Fruit fly (Drosophila melanogaster): ENCODE data around the gene mRpL28.

The mRpL28 gene

DNA sequence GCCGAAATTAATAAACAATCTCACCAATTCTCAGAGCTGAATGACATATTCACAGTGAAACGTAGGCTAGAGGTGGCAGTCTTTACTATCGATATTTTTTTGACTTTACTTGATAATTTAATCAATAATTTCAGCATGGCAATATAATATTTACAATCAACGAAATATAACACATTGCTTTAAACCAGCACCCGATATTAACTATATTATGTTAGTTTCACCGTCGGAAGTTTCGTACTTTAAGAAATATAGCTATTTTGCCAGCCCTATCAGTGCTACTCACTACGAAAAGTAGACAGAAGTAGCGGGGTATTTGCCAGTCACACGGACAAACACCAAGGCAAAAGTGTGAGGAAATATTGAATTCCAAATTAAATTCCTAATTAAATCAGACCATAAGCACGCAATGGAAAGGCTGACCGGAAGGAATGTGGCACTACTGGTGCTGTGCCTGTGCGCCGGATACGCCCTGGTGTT is 37.0 kb downstream of the mRpL28 start, which contains the start of the genes CG31917, Tfb5 and SelT:
Gene CG31917, minus strand, starts transcription at position 51 of the 477 bp plus-strand sequence.
Gene Tfb5, minus strand, starts transcription at position 51 of the 477 bp plus-strand sequence.
Gene SelT, plus strand, starts transcription at position 139 of the 477 bp plus-strand sequence.
- peak; percentile 73 for TF ChIP-seq CG17801 (GFP tag; optimal IDR thresholded peaks at IDR 0.05; ENCODE audit: partially characterized antibody)

DNA sequence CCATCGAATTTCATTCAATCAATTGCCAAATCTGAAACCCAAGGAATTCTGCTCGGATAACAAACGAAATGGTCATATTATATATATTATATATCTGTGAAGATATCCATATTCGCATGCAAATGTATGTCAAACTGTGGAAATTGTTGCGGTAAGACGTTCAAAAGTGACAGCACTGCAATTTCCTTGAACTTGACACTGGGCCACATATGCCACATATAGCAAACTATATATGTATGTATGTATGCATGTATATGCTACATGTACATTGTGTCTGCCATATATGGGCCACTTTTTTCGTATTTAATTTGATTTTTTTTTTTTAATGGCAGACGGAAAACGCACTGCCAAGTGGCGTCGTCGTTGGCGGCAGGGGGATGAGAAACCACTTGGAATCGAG is 46.7 kb downstream of the mRpL28 start:
- TF ChIP-seq CG17801 (GFP tag; optimal IDR thresholded peaks at IDR 0.05; ENCODE audit: partially characterized antibody), result no peak

DNA sequence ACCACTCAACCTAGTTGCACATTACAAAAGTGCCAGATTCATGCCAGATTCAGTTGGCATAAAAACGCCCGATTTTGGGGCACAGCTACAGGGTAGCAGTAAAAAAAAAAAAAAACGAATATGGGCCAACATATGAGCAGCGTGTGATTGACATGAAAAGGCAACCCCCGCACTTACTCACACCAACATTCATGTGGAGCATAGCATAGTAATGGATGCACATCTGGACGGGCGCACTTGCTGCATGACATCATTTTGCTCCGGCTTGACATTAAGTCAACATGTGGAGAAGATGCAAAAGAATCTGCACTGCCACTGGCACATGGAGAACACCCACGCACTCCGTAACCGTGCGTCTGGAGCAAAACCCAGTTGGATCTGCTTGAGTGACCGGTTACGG is 48.8 kb downstream of the mRpL28 start:
- no peak for TF ChIP-seq CG17801 (GFP tag; optimal IDR thresholded peaks at IDR 0.05; ENCODE audit: partially characterized antibody)
